Worm (Caenorhabditis elegans): ENCODE data around the gene clc-3.

clc-3 gene

ce11 chrX:3350306-3350705 is 24.2 kb downstream of the clc-3 start, which contains the start of gene nspg-4:
TSS of gene nspg-4 (minus strand) at chrX:3350406.
- TF ChIP-seq snpc-4 (tag; optimal IDR thresholded peaks at IDR 0.05) (no peak), skn-1 (tag; optimal IDR thresholded peaks at IDR 0.05) (no peak), sem-4 (tag; optimal IDR thresholded peaks at IDR 0.05) (no peak), lin-11 (tag; optimal IDR thresholded peaks at IDR 0.05) (no peak), ceh-16 (tag; optimal IDR thresholded peaks at IDR 0.05) (no peak), nhr-11 (tag; optimal IDR thresholded peaks at IDR 0.05) (no peak), nhr-10 (tag; optimal IDR thresholded peaks at IDR 0.05) (no peak), nhr-237 (tag; optimal IDR thresholded peaks at IDR 0.05) (no peak), ceh-82 (tag; optimal IDR thresholded peaks at IDR 0.05) (no peak)

ce11 chrX:3347904-3348441 is 26.6 kb downstream of the clc-3 start, which contains the start of gene ZK816.3:
TSS of gene ZK816.3 (plus strand) at chrX:3348391.
- TF ChIP-seq unc-39 (tag; optimal IDR thresholded peaks at IDR 0.05) (no peak), nhr-237 (tag; optimal IDR thresholded peaks at IDR 0.05) (no peak), crh-2 (tag; optimal IDR thresholded peaks at IDR 0.05) (peak; percentile 12), nhr-6 (tag; optimal IDR thresholded peaks at IDR 0.05) (no peak), ztf-1 (GFP tag; conservative IDR thresholded peaks at IDR 0.05) (no peak), elt-1 (tag; optimal IDR thresholded peaks at IDR 0.05) (no peak), lin-39 (tag; optimal IDR thresholded peaks at IDR 0.05) (no peak), C34F6.9 (tag; optimal IDR thresholded peaks at IDR 0.05) (no peak), gmeb-1 (tag; optimal IDR thresholded peaks at IDR 0.05) (no peak), zag-1 (tag; optimal IDR thresholded peaks at IDR 0.05) (no peak), aly-2 (tag; optimal IDR thresholded peaks at IDR 0.05) (no peak), ztf-11 (tag; optimal IDR thresholded peaks at IDR 0.05) (no peak), mab-5 (tag; optimal IDR thresholded peaks at IDR 0.05) (no peak), nhr-129 (tag; optimal IDR thresholded peaks at IDR 0.05) (peak; percentile 56), snpc-4 (tag; optimal IDR thresholded peaks at IDR 0.05) (no peak), F13H6.1 (tag; optimal IDR thresholded peaks at IDR 0.05) (no peak), ztf-4 (tag; optimal IDR thresholded peaks at IDR 0.05) (no peak), unc-62 (GFP tag; optimal IDR thresholded peaks at IDR 0.05) (no peak), mbf-1 (tag; optimal IDR thresholded peaks at IDR 0.05) (no peak), lsy-2 (tag; optimal IDR thresholded peaks at IDR 0.05) (no peak), ZK546.5 (tag; optimal IDR thresholded peaks at IDR 0.05) (no peak), peb-1 (tag; optimal IDR thresholded peaks at IDR 0.05) (no peak), unc-55 (GFP tag; optimal IDR thresholded peaks at IDR 0.05) (peak; percentile 31), mdl-1 (tag; optimal IDR thresholded peaks at IDR 0.05) (no peak), elt-3 (tag; optimal IDR thresholded peaks at IDR 0.05) (no peak), ceh-16 (tag; optimal IDR thresholded peaks at IDR 0.05) (no peak), alr-1 (tag; optimal IDR thresholded peaks at IDR 0.05) (no peak), nhr-25 (tag; optimal IDR thresholded peaks at IDR 0.05) (no peak), Y55F3AM.14 (GFP tag; optimal IDR thresholded peaks at IDR 0.05) (no peak), lin-11 (tag; optimal IDR thresholded peaks at IDR 0.05) (peak; percentile 0), nhr-12 (tag; optimal IDR thresholded peaks at IDR 0.05) (no peak), R02D3.7 (tag; optimal IDR thresholded peaks at IDR 0.05) (no peak), lin-13 (GFP tag; optimal IDR thresholded peaks at IDR 0.05) (peak; percentile 13), sma-3 (GFP tag; optimal IDR thresholded peaks at IDR 0.05) (peak; percentile 38), nhr-11 (tag; optimal IDR thresholded peaks at IDR 0.05) (no peak), nhr-77 (tag; optimal IDR thresholded peaks at IDR 0.05) (no peak), fos-1 (tag; optimal IDR thresholded peaks at IDR 0.05) (peak; percentile 41), nhr-23 (tag; optimal IDR thresholded peaks at IDR 0.05) (no peak), dmd-4 (tag; optimal IDR thresholded peaks at IDR 0.05) (no peak), nhr-21 (tag; optimal IDR thresholded peaks at IDR 0.05) (peak; percentile 14), egl-27 (tag; optimal IDR thresholded peaks at IDR 0.05) (no peak), ama-1 (optimal IDR thresholded peaks at IDR 0.05) (no peak), sma-9 (GFP tag; optimal IDR thresholded peaks at IDR 0.05) (peak; percentile 33), sma-9 (tag; optimal IDR thresholded peaks at IDR 0.05) (no peak), skn-1 (tag; optimal IDR thresholded peaks at IDR 0.05) (no peak), ceh-82 (tag; optimal IDR thresholded peaks at IDR 0.05) (no peak), nhr-10 (tag; optimal IDR thresholded peaks at IDR 0.05) (no peak), blmp-1 (tag; optimal IDR thresholded peaks at IDR 0.05; ENCODE audit: insufficient read depth) (no peak), sem-4 (tag; optimal IDR thresholded peaks at IDR 0.05) (no peak)
